Fruit fly (Drosophila melanogaster) whole organism, prepupa: ENCODE data around the gene Serinc.

Experiments
- Blimp-1 ChIP-seq: fragments of 200-800 bp; sonication (Bioruptor generic); optimal IDR thresholded peaks from 3 replicates; lab custom pipeline; 2017; ENCODE audit warnings: missing biosample characterization, missing genetic modification characterization, mild to moderate bottlenecking, moderate library complexity, missing genetic modification reagents
- CG10631 ChIP-seq: fragments of 200-800 bp; sonication (Bioruptor generic); optimal IDR thresholded peaks from 2 replicates; lab custom pipeline; 2016; ENCODE audit warnings: missing biosample characterization, missing genetic modification characterization
- CG10669 ChIP-seq: fragments of 200-800 bp; sonication (Bioruptor generic); optimal IDR thresholded peaks from 3 replicates; lab custom pipeline; 2018; ENCODE audit warnings: missing biosample characterization, mild to moderate bottlenecking, missing genetic modification characterization, moderate library complexity
- CG11294 ChIP-seq: fragments of 200-800 bp; sonication (Bioruptor generic); IDR thresholded peaks from 2 replicates; pipeline ENCODE4 v1.3.6; 2022; ENCODE audit warnings: missing biosample characterization, missing genetic modification characterization
- CG11762 ChIP-seq: fragments of 200-800 bp; sonication (Bioruptor generic); optimal IDR thresholded peaks from 3 replicates; lab custom pipeline; 2016; ENCODE audit warnings: missing biosample characterization, missing genetic modification characterization; ENCODE audit not compliant: insufficient read depth
- CG15336 ChIP-seq: fragments of 200-800 bp; sonication (Bioruptor generic); IDR thresholded peaks from 2 replicates; pipeline ENCODE4 v1.3.6; 2022; ENCODE audit warnings: missing biosample characterization, missing genetic modification characterization
- CG16779 ChIP-seq: fragments of 200-800 bp; sonication (Bioruptor generic); optimal IDR thresholded peaks from 3 replicates; lab custom pipeline; 2017; ENCODE audit warnings: missing biosample characterization, mild to moderate bottlenecking, missing genetic modification characterization
- CG3032 ChIP-seq: fragments of 200-800 bp; optimal IDR thresholded peaks from 2 replicates; lab custom pipeline; 2019; ENCODE audit warnings: missing biosample characterization, mild to moderate bottlenecking, missing genetic modification characterization, moderate library complexity
- CG31627 ChIP-seq: fragments of 200-800 bp; sonication (Bioruptor generic); optimal IDR thresholded peaks from 3 replicates; lab custom pipeline; 2016; ENCODE audit warnings: missing biosample characterization, missing genetic modification characterization
- CG32006 ChIP-seq: fragments of 200-800 bp; sonication (Bioruptor generic); optimal IDR thresholded peaks from 3 replicates; lab custom pipeline; 2017; ENCODE audit warnings: missing biosample characterization, mild to moderate bottlenecking, missing genetic modification characterization
- CG34406 ChIP-seq: fragments of 200-800 bp; sonication (Bioruptor generic); optimal IDR thresholded peaks from 3 replicates; lab custom pipeline; 2016; ENCODE audit warnings: missing biosample characterization, missing genetic modification characterization
- CG4318 ChIP-seq: fragments of 200-800 bp; sonication (Bioruptor generic); optimal IDR thresholded peaks from 3 replicates; lab custom pipeline; 2017; ENCODE audit warnings: missing biosample characterization, mild to moderate bottlenecking, missing genetic modification characterization
- CG6163 ChIP-seq: fragments of 200-800 bp; sonication (Bioruptor generic); IDR thresholded peaks from 3 replicates; pipeline ENCODE4 v1.3.6; 2022; ENCODE audit warnings: missing biosample characterization, missing genetic modification characterization
- CG6276 ChIP-seq: fragments of 200-800 bp; sonication (Bioruptor generic); optimal IDR thresholded peaks from 2 replicates; lab custom pipeline; 2017; ENCODE audit warnings: missing biosample characterization, mild to moderate bottlenecking, missing genetic modification characterization
- CG6808 ChIP-seq: fragments of 200-800 bp; sonication (Bioruptor generic); optimal IDR thresholded peaks from 3 replicates; lab custom pipeline; 2017; ENCODE audit warnings: missing biosample characterization, missing genetic modification characterization, mild to moderate bottlenecking, moderate library complexity, missing genetic modification reagents
- CG6854 ChIP-seq: fragments of 200-800 bp; sonication (Bioruptor generic); optimal IDR thresholded peaks from 2 replicates; lab custom pipeline; 2017; ENCODE audit warnings: missing biosample characterization, mild to moderate bottlenecking, missing genetic modification characterization
- CG7368 ChIP-seq: fragments of 200-800 bp; sonication (Bioruptor generic); optimal IDR thresholded peaks from 3 replicates; lab custom pipeline; 2016; ENCODE audit warnings: missing biosample characterization, missing genetic modification characterization
- CG8632 ChIP-seq: fragments of 200-800 bp; sonication (Bioruptor generic); optimal IDR thresholded peaks from 3 replicates; lab custom pipeline; 2016; ENCODE audit warnings: missing biosample characterization, missing genetic modification characterization
- CG9139 ChIP-seq: fragments of 200-800 bp; sonication (Bioruptor generic); optimal IDR thresholded peaks from 3 replicates; lab custom pipeline; 2017; ENCODE audit warnings: missing biosample characterization, mild to moderate bottlenecking, missing genetic modification characterization
- Eip75B ChIP-seq: fragments of 200-800 bp; sonication (Bioruptor generic); optimal IDR thresholded peaks from 3 replicates; lab custom pipeline; 2016; ENCODE audit warnings: missing biosample characterization, missing genetic modification characterization
- Eip78C ChIP-seq: fragments of 200-800 bp; sonication (Bioruptor generic); peaks from one replicate; lab custom pipeline; 2016; ENCODE audit warnings: missing biosample characterization, missing genetic modification characterization
- Eip93F ChIP-seq: fragments of 200-800 bp; sonication (Bioruptor generic); optimal IDR thresholded peaks from 2 replicates; lab custom pipeline; 2016; ENCODE audit warnings: missing biosample characterization, mild to moderate bottlenecking, missing genetic modification characterization
- Ets21C ChIP-seq: fragments of 200-800 bp; sonication (Bioruptor generic); optimal IDR thresholded peaks from 3 replicates; lab custom pipeline; 2016; ENCODE audit warnings: missing biosample characterization, missing genetic modification characterization
- Gug ChIP-seq: fragments of 200-800 bp; sonication (Bioruptor generic); IDR thresholded peaks from 2 replicates; pipeline ENCODE4 v1.3.6; 2022; ENCODE audit warnings: missing biosample characterization, missing genetic modification characterization
- Hr38 ChIP-seq: sonication (Bioruptor generic); optimal IDR thresholded peaks from 2 replicates; lab custom pipeline; 2016; ENCODE audit warnings: missing biosample characterization, missing genetic modification characterization
- Hr39 ChIP-seq: fragments of 200-800 bp; sonication (Bioruptor generic); optimal IDR thresholded peaks from 2 replicates; lab custom pipeline; 2016; ENCODE audit warnings: missing biosample characterization, missing genetic modification characterization
- Hr4 ChIP-seq: fragments of 200-800 bp; sonication (Bioruptor generic); optimal IDR thresholded peaks from 3 replicates; lab custom pipeline; 2016; ENCODE audit warnings: missing biosample characterization, missing genetic modification characterization
- Lpt ChIP-seq: fragments of 200-800 bp; sonication (Bioruptor generic); optimal IDR thresholded peaks from 3 replicates; lab custom pipeline; 2016; ENCODE audit warnings: missing biosample characterization, missing genetic modification characterization
- Met ChIP-seq: fragments of 200-800 bp; sonication (Bioruptor generic); optimal IDR thresholded peaks from 3 replicates; lab custom pipeline; 2016; ENCODE audit warnings: missing biosample characterization, missing genetic modification characterization
- OdsH ChIP-seq: fragments of 200-800 bp; sonication (Bioruptor generic); optimal IDR thresholded peaks from 3 replicates; lab custom pipeline; 2016; ENCODE audit warnings: missing biosample characterization, missing genetic modification characterization
- Smox ChIP-seq: fragments of 200-800 bp; sonication (Bioruptor generic); optimal IDR thresholded peaks from 3 replicates; lab custom pipeline; 2016; ENCODE audit warnings: missing biosample characterization, missing genetic modification characterization
- Sox102F ChIP-seq: fragments of 200-800 bp; sonication (Bioruptor generic); optimal IDR thresholded peaks from 2 replicates; lab custom pipeline; 2016; ENCODE audit warnings: missing biosample characterization, mild to moderate bottlenecking, missing genetic modification characterization
- Sox14 ChIP-seq: fragments of 200-800 bp; sonication (Bioruptor generic); optimal IDR thresholded peaks from 3 replicates; lab custom pipeline; 2016; ENCODE audit warnings: missing biosample characterization, missing genetic modification characterization
- Sox15 ChIP-seq: fragments of 200-800 bp; sonication (Bioruptor generic); optimal IDR thresholded peaks from 3 replicates; lab custom pipeline; 2016; ENCODE audit warnings: missing biosample characterization, missing genetic modification characterization
- achi ChIP-seq: fragments of 200-800 bp; sonication (Bioruptor generic); optimal IDR thresholded peaks from 3 replicates; lab custom pipeline; 2016; ENCODE audit warnings: missing biosample characterization, missing genetic modification characterization
- acj6 ChIP-seq: fragments of 200-800 bp; sonication (Bioruptor generic); optimal IDR thresholded peaks from 3 replicates; lab custom pipeline; 2016; ENCODE audit warnings: missing biosample characterization, missing genetic modification characterization
- cyc ChIP-seq: fragments of 200-800 bp; sonication (Bioruptor generic); optimal IDR thresholded peaks from 3 replicates; lab custom pipeline; 2016; ENCODE audit warnings: missing biosample characterization, missing genetic modification characterization
- dac ChIP-seq: fragments of 200-800 bp; sonication (Bioruptor generic); optimal IDR thresholded peaks from 2 replicates; lab custom pipeline; 2017; ENCODE audit warnings: missing biosample characterization, mild to moderate bottlenecking, missing genetic modification characterization
- dsx ChIP-seq: fragments of 200-800 bp; optimal IDR thresholded peaks from 3 replicates; lab custom pipeline; 2019; ENCODE audit warnings: missing biosample characterization, mild to moderate bottlenecking, missing genetic modification characterization, moderate library complexity; ENCODE audit not compliant: poor library complexity, severe bottlenecking
- eg ChIP-seq: fragments of 200-800 bp; sonication (Bioruptor generic); IDR thresholded peaks from 3 replicates; pipeline ENCODE4 v1.3.6; 2022; ENCODE audit warnings: missing biosample characterization, missing genetic modification characterization
- esn ChIP-seq: fragments of 200-800 bp; sonication (Bioruptor generic); optimal IDR thresholded peaks from 2 replicates; lab custom pipeline; 2016; ENCODE audit warnings: missing biosample characterization, mild to moderate bottlenecking, missing genetic modification characterization, moderate library complexity
- fd59A ChIP-seq: fragments of 200-800 bp; sonication (Bioruptor generic); optimal IDR thresholded peaks from 2 replicates; lab custom pipeline; 2017; ENCODE audit warnings: missing biosample characterization, mild to moderate bottlenecking, missing genetic modification characterization, missing genetic modification reagents
- fkh ChIP-seq: fragments of 200-800 bp; sonication (Bioruptor generic); optimal IDR thresholded peaks from 3 replicates; lab custom pipeline; 2017; ENCODE audit warnings: missing biosample characterization, mild to moderate bottlenecking, missing genetic modification characterization, moderate library complexity
- lz ChIP-seq: fragments of 200-800 bp; sonication (Bioruptor generic); optimal IDR thresholded peaks from 3 replicates; lab custom pipeline; 2016; ENCODE audit warnings: missing biosample characterization, missing genetic modification characterization
- net ChIP-seq: fragments of 200-800 bp; sonication (Bioruptor generic); optimal IDR thresholded peaks from 3 replicates; lab custom pipeline; 2016; ENCODE audit warnings: missing biosample characterization, missing genetic modification characterization
- salr ChIP-seq, 2 experiments: fragments of 200-800 bp; sonication (Bioruptor generic); optimal IDR thresholded peaks; 3 replicates each; lab custom pipeline; 2016 to 2018; ENCODE audit warnings: missing biosample characterization in 2 of 2, missing genetic modification characterization in 2 of 2, mild to moderate bottlenecking in 1 of 2
- spab ChIP-seq: fragments of 200-800 bp; sonication (Bioruptor generic); optimal IDR thresholded peaks from 2 replicates; lab custom pipeline; 2017; ENCODE audit warnings: missing biosample characterization, mild to moderate bottlenecking, missing genetic modification characterization, missing genetic modification reagents

Gene Serinc

DNA sequence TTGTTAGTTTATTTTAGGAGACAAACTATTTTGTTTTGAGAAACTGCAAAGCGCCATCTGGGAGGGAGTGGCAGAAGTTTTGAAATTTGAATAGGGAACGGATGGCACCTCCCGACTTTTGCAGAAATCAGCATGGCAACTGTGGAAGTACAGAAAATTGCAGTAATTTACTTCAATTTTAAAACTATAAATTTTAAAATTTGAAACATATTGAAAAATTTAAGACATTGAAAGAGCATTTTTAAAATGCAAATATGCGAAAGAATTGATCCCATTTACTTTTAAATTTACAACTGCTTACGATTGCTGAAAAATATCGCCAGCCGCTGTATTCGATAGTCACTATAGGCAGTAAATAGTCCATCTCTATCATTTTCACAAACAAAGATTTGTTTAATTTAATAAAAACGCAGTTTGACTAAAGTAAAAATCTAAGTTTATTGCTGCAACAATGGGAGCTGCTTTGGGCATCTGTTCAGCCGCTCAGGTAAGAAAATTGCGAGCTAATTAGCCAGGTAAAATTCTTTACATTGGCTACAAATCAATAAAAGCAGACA, at the start of gene Serinc:
TSS of gene Serinc (plus strand) at position 329 of the 557 bp plus-strand sequence.
- TF ChIP-seq CG8632 (GFP tag; lab: Kevin White, UChicago) (no peak), CG31627 (GFP tag; lab: Kevin White, UChicago) (peak; percentile 46), lz (GFP tag; lab: Kevin White, UChicago) (peak; percentile 47), CG3032 (peak; percentile 8), esn (GFP tag; lab: Kevin White, UChicago) (peak; percentile 39), Sox14 (peak; percentile 87), Hr39 (peak; percentile 37), CG15336 (GFP tag; lab: Robert Waterston, UW) (0 out of 2 replicates have a peak, but pooled peaks have one; percentile 23), fkh (peak; percentile 67), cyc (GFP tag; lab: Kevin White, UChicago) (peak; percentile 44), Sox15 (GFP tag; lab: Kevin White, UChicago) (no peak), CG32006 (GFP tag; lab: Kevin White, UChicago) (no peak)

DNA sequence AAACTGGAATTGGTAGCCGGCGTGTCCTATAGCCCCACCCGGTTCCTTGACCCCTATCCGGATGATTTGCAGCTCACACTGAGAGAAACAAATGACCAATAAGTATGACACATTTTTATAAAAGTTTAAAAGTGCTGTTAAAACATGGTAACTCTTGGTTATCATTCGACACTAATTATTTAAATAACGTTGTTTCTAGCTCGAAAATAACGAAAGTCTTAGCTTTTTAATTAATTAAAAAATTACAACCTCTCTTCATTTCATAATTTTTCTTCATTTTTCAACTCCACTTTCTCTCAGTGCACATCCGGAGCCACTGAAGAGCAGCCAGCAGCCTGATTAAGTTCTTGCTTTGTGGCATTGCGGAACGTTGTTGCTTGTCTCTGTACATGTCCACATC, 48.3 kb upstream of the Serinc start:
- no peak for TF ChIP-seq dac
- peak; percentile 82 for TF ChIP-seq CG16779 (tag; lab: Kevin White, UChicago)
- peak; percentile 87 for TF ChIP-seq OdsH
- TF ChIP-seq Ets21C (GFP tag; lab: Kevin White, UChicago), result peak; percentile 69
- TF ChIP-seq CG3032, result peak; percentile 93
- peak; percentile 44 for TF ChIP-seq Hr4 (GFP tag; lab: Kevin White, UChicago)
- peak; percentile 84 for TF ChIP-seq CG11762
- peak; percentile 90 for TF ChIP-seq dsx (GFP tag; lab: Kevin White, UChicago)
- peak; percentile 74 for TF ChIP-seq CG32006 (GFP tag; lab: Kevin White, UChicago)
- peak; percentile 31 for TF ChIP-seq CG6276 (GFP tag; lab: Kevin White, UChicago)
- TF ChIP-seq net, result peak; percentile 88
- peak; percentile 86 for TF ChIP-seq achi (GFP tag; lab: Kevin White, UChicago)
- TF ChIP-seq Eip75B (GFP tag; lab: Kevin White, UChicago), result peak; percentile 93
- TF ChIP-seq CG4318 (GFP tag; lab: Kevin White, UChicago), result peak; percentile 39
- peak; percentile 88 for TF ChIP-seq spab (GFP tag; lab: Kevin White, UChicago)
- peak; percentile 65 for TF ChIP-seq Sox15 (GFP tag; lab: Kevin White, UChicago)
- no peak for TF ChIP-seq Hr38 (GFP tag; lab: Kevin White, UChicago)
- TF ChIP-seq fd59A (GFP tag; lab: Kevin White, UChicago), result peak; percentile 87
- peak; percentile 85 for TF ChIP-seq Met
- peak; percentile 92 for TF ChIP-seq CG6808 (GFP tag; lab: Kevin White, UChicago)
- peak; percentile 89 for TF ChIP-seq CG34406 (GFP tag; lab: Kevin White, UChicago)
- TF ChIP-seq lz (GFP tag; lab: Kevin White, UChicago), result peak; percentile 83
- peak; percentile 66 for TF ChIP-seq Lpt
- TF ChIP-seq esn (GFP tag; lab: Kevin White, UChicago), result peak; percentile 89
- TF ChIP-seq CG6163 (GFP tag; lab: Robert Waterston, UW), result no peak; the same call in 1 of the 3 replicates
- TF ChIP-seq eg (GFP tag; lab: Robert Waterston, UW), result no peak
- TF ChIP-seq CG10669 (GFP tag; lab: Kevin White, UChicago), result peak; percentile 85
- peak; percentile 78 for TF ChIP-seq CG31627 (GFP tag; lab: Kevin White, UChicago)
- peak; percentile 98 for TF ChIP-seq Eip78C (GFP tag; lab: Kevin White, UChicago)
- no peak for TF ChIP-seq fkh
- TF ChIP-seq CG6854 (GFP tag; lab: Kevin White, UChicago), result peak; percentile 64
- TF ChIP-seq acj6 (GFP tag; lab: Kevin White, UChicago), result peak; percentile 88
- TF ChIP-seq salr (GFP tag; optimal IDR thresholded peaks at IDR 0.05; lab: Kevin White, UChicago), result peak; percentile 75
- TF ChIP-seq CG10631, result peak; percentile 87
- TF ChIP-seq CG7368 (GFP tag; lab: Kevin White, UChicago), result peak; percentile 77
- TF ChIP-seq Smox (GFP tag; lab: Kevin White, UChicago), result peak; percentile 85
- no peak for TF ChIP-seq Gug
- TF ChIP-seq Eip93F (GFP tag; lab: Kevin White, UChicago), result peak; percentile 17
- TF ChIP-seq Blimp-1 (GFP tag; lab: Kevin White, UChicago), result peak; percentile 63
- TF ChIP-seq Hr39, result peak; percentile 75
- peak; percentile 85 for TF ChIP-seq Sox102F
- peak; percentile 45; the same call in 1 of the 2 replicates for TF ChIP-seq CG11294 (GFP tag; lab: Robert Waterston, UW)
- TF ChIP-seq cyc (GFP tag; lab: Kevin White, UChicago), result peak; percentile 83
- TF ChIP-seq CG9139 (GFP tag; lab: Kevin White, UChicago), result peak; percentile 81
- peak; percentile 69 for TF ChIP-seq CG15336 (GFP tag; lab: Robert Waterston, UW)
